Fruit fly (Drosophila melanogaster) whole organism, embryonic: ENCODE measurements around the gene CG12177.

Source experiments
- Abd-B ChIP-seq: fragments of 200-800 bp; sonication (Bioruptor generic); optimal IDR thresholded peaks from 2 replicates; lab custom pipeline; 2018; ENCODE audit warnings: missing biosample characterization, mild to moderate bottlenecking, missing genetic modification characterization, moderate library complexity
- Aef1 ChIP-seq: fragments of 200-800 bp; sonication (Bioruptor generic); IDR thresholded peaks from 3 replicates; pipeline ENCODE4 v1.3.6; 2022; ENCODE audit warnings: missing biosample characterization, missing genetic modification characterization
- CG13624 ChIP-seq: fragments of 200-800 bp; sonication (Bioruptor generic); optimal IDR thresholded peaks from 2 replicates; lab custom pipeline; 2016; ENCODE audit warnings: missing biosample characterization, missing genetic modification characterization
- CG15479 ChIP-seq: fragments of 200-800 bp; sonication (Bioruptor generic); optimal IDR thresholded peaks from 3 replicates; lab custom pipeline; 2019; ENCODE audit warnings: missing biosample characterization, mild to moderate bottlenecking, missing genetic modification characterization, moderate library complexity
- CG16779 ChIP-seq: fragments of 200-800 bp; sonication (Bioruptor generic); IDR thresholded peaks from 2 replicates; pipeline ENCODE4 v1.3.6; 2022; ENCODE audit warnings: missing biosample characterization, missing genetic modification characterization
- CG17359 ChIP-seq: fragments of 200-800 bp; sonication (Bioruptor generic); optimal IDR thresholded peaks from 3 replicates; lab custom pipeline; 2018; ENCODE audit warnings: missing biosample characterization, mild to moderate bottlenecking, missing genetic modification characterization, moderate library complexity
- CG17568 ChIP-seq: fragments of 200-800 bp; sonication (Bioruptor generic); optimal IDR thresholded peaks from 2 replicates; lab custom pipeline; 2018; ENCODE audit warnings: missing biosample characterization, mild to moderate bottlenecking, missing genetic modification characterization, moderate library complexity
- CG2129 ChIP-seq: fragments of 200-800 bp; sonication (Bioruptor generic); IDR thresholded peaks from 2 replicates; pipeline ENCODE4 v1.3.6; 2022; ENCODE audit warnings: missing biosample characterization, missing genetic modification characterization; ENCODE audit not compliant: partially characterized antibody
- CG2199 ChIP-seq: fragments of 200-800 bp; sonication (Bioruptor generic); IDR thresholded peaks from 3 replicates; pipeline ENCODE4 v1.3.6; 2022; ENCODE audit warnings: missing biosample characterization, missing genetic modification characterization
- CG31365 ChIP-seq: fragments of 200-800 bp; sonication (Bioruptor generic); optimal IDR thresholded peaks from 2 replicates; lab custom pipeline; 2018; ENCODE audit warnings: missing biosample characterization, mild to moderate bottlenecking, missing genetic modification characterization
- CG31441 ChIP-seq: fragments of 200-800 bp; sonication (Bioruptor generic); IDR thresholded peaks from 2 replicates; pipeline ENCODE4 v1.3.6; 2022; ENCODE audit warnings: missing biosample characterization, missing genetic modification characterization
- CG4282 ChIP-seq: fragments of 200-800 bp; sonication (Bioruptor generic); optimal IDR thresholded peaks from 2 replicates; lab custom pipeline; 2016; ENCODE audit warnings: missing biosample characterization, missing genetic modification characterization
- CG6272 ChIP-seq: fragments of 200-800 bp; sonication (Bioruptor generic); IDR thresholded peaks from 2 replicates; pipeline ENCODE4 v1.3.6; 2022; ENCODE audit warnings: missing biosample characterization, missing genetic modification characterization
- CG7357 ChIP-seq: fragments of 200-800 bp; sonication (Bioruptor generic); IDR thresholded peaks from 3 replicates; pipeline ENCODE4 v1.3.6; 2022; ENCODE audit warnings: missing biosample characterization, missing genetic modification characterization
- CG8089 ChIP-seq: fragments of 200-800 bp; sonication (Bioruptor generic); optimal IDR thresholded peaks from 3 replicates; lab custom pipeline; 2016; ENCODE audit warnings: missing biosample characterization, missing genetic modification characterization
- CG8944 ChIP-seq: fragments of 200-800 bp; sonication (Bioruptor generic); optimal IDR thresholded peaks from 3 replicates; lab custom pipeline; 2016; ENCODE audit warnings: missing biosample characterization, missing genetic modification characterization
- CG9932 ChIP-seq: fragments of 200-800 bp; sonication (Bioruptor generic); IDR thresholded peaks from 2 replicates; pipeline ENCODE4 v1.3.6; 2022; ENCODE audit warnings: missing biosample characterization, missing genetic modification characterization
- CTCF ChIP-seq: fragments of 200-800 bp; sonication (Bioruptor generic); optimal IDR thresholded peaks from 2 replicates; lab custom pipeline; 2017; ENCODE audit warnings: missing biosample characterization, mild to moderate bottlenecking, missing genetic modification characterization, moderate library complexity
- Doc2 ChIP-seq: fragments of 200-800 bp; sonication (Bioruptor generic); IDR thresholded peaks from 2 replicates; pipeline ENCODE4 v1.3.6; 2022; ENCODE audit warnings: missing biosample characterization, missing genetic modification characterization
- Dp ChIP-seq: fragments of 200-800 bp; sonication (Bioruptor generic); optimal IDR thresholded peaks from 2 replicates; lab custom pipeline; 2018; ENCODE audit warnings: missing biosample characterization, mild to moderate bottlenecking, missing genetic modification characterization, moderate library complexity
- E2f2 ChIP-seq: fragments of 200-800 bp; sonication (Bioruptor generic); IDR thresholded peaks from 2 replicates; pipeline ENCODE4 v1.3.6; 2022; ENCODE audit warnings: missing biosample characterization, missing genetic modification characterization
- Hr39 ChIP-seq: fragments of >200 bp; optimal IDR thresholded peaks from 2 replicates; lab custom pipeline; 2017
- Jarid2 ChIP-seq: fragments of 200-800 bp; sonication (Bioruptor generic); optimal IDR thresholded peaks from 3 replicates; lab custom pipeline; 2017; ENCODE audit warnings: mild to moderate bottlenecking, missing biosample characterization, missing genetic modification reagents, missing genetic modification characterization
- Mad ChIP-seq: fragments of 200-800 bp; sonication (Bioruptor generic); optimal IDR thresholded peaks from 2 replicates; lab custom pipeline; 2016; ENCODE audit warnings: missing biosample characterization, missing genetic modification characterization
- Meics ChIP-seq: fragments of 200-800 bp; sonication (Bioruptor generic); optimal IDR thresholded peaks from 2 replicates; lab custom pipeline; 2017; ENCODE audit warnings: missing biosample characterization, mild to moderate bottlenecking, missing genetic modification characterization
- Mrtf ChIP-seq: fragments of 200-800 bp; sonication (Bioruptor generic); IDR thresholded peaks from 3 replicates; pipeline ENCODE4 v1.3.6; 2022; ENCODE audit warnings: missing biosample characterization, missing genetic modification characterization
- NK7.1 ChIP-seq: fragments of 200-800 bp; sonication (Bioruptor generic); optimal IDR thresholded peaks from 3 replicates; lab custom pipeline; 2016; ENCODE audit warnings: missing biosample characterization, missing genetic modification characterization
- Nf-YA ChIP-seq: fragments of 200-800 bp; sonication (Bioruptor generic); IDR thresholded peaks from 2 replicates; pipeline ENCODE4 v1.3.6; 2022; ENCODE audit warnings: missing biosample characterization, missing genetic modification characterization
- Nf-YB ChIP-seq: fragments of 200-800 bp; sonication (Bioruptor generic); optimal IDR thresholded peaks from 3 replicates; lab custom pipeline; 2019; ENCODE audit warnings: missing biosample characterization, mild to moderate bottlenecking, missing genetic modification characterization, moderate library complexity
- Pdp1 ChIP-seq, 2 experiments: fragments of 200-800 bp; sonication (Bioruptor generic); optimal IDR thresholded peaks; 3 replicates each; lab custom pipeline; 2016; ENCODE audit warnings: missing biosample characterization in 2 of 2, missing genetic modification characterization in 2 of 2, mild to moderate bottlenecking in 1 of 2, moderate library complexity in 1 of 2
- Six4 ChIP-seq: fragments of 200-800 bp; sonication (Bioruptor generic); optimal IDR thresholded peaks from 2 replicates; lab custom pipeline; 2016; ENCODE audit warnings: missing biosample characterization, missing genetic modification characterization
- Sox100B ChIP-seq: fragments of 200-800 bp; sonication (Bioruptor generic); optimal IDR thresholded peaks from 3 replicates; lab custom pipeline; 2018; ENCODE audit warnings: missing biosample characterization, mild to moderate bottlenecking, missing genetic modification characterization
- Stat92E ChIP-seq, 3 experiments: fragments of >200 bp in 2 of 3; fragments of 200-800 bp in 1 of 3; sonication (Bioruptor generic) in 1 of 3; optimal IDR thresholded peaks; 2 replicates each; lab custom pipeline; 2017 to 2019; ENCODE audit warnings: missing biosample characterization in 3 of 3, missing genetic modification characterization in 3 of 3, mild to moderate bottlenecking in 1 of 3, moderate library complexity in 1 of 3
- Usf ChIP-seq: fragments of 200-800 bp; sonication (Bioruptor generic); optimal IDR thresholded peaks from 2 replicates; lab custom pipeline; 2017; ENCODE audit warnings: missing genotype, missing biosample characterization, missing genetic modification characterization
- Xbp1 ChIP-seq: fragments of 200-800 bp; sonication (Bioruptor generic); optimal IDR thresholded peaks from 3 replicates; lab custom pipeline; 2016; ENCODE audit warnings: missing biosample characterization, mild to moderate bottlenecking, missing genetic modification characterization
- abd-A ChIP-seq: fragments of 200-800 bp; sonication (Bioruptor generic); optimal IDR thresholded peaks from 3 replicates; lab custom pipeline; 2019; ENCODE audit warnings: missing biosample characterization, mild to moderate bottlenecking, missing genetic modification characterization, moderate library complexity
- dati ChIP-seq: fragments of 200-800 bp; sonication (Bioruptor generic); IDR thresholded peaks from 2 replicates; pipeline ENCODE4 v1.3.6; 2022; ENCODE audit warnings: missing biosample characterization, missing genetic modification characterization
- en ChIP-seq: fragments of 200-800 bp; sonication (Bioruptor generic); optimal IDR thresholded peaks from 2 replicates; lab custom pipeline; 2016; ENCODE audit warnings: missing biosample characterization, missing genetic modification characterization
- ewg ChIP-seq: fragments of 200-800 bp; sonication (Bioruptor generic); optimal IDR thresholded peaks from 3 replicates; lab custom pipeline; 2017; ENCODE audit warnings: mild to moderate bottlenecking, missing biosample characterization, missing genetic modification reagents, missing genetic modification characterization
- fd3F ChIP-seq: fragments of 200-800 bp; sonication (Bioruptor generic); optimal IDR thresholded peaks from 2 replicates; lab custom pipeline; 2018; ENCODE audit warnings: missing biosample characterization, mild to moderate bottlenecking, missing genetic modification characterization, moderate library complexity
- ftz-f1 ChIP-seq: fragments of 200-800 bp; sonication (Bioruptor generic); optimal IDR thresholded peaks from 2 replicates; lab custom pipeline; 2016; ENCODE audit warnings: missing biosample characterization, missing genetic modification characterization
- gcm ChIP-seq: fragments of 200-800 bp; sonication (Bioruptor generic); optimal IDR thresholded peaks from 2 replicates; lab custom pipeline; 2019; ENCODE audit warnings: missing biosample characterization, mild to moderate bottlenecking, missing genetic modification characterization, moderate library complexity
- gsb-n ChIP-seq: fragments of 200-800 bp; sonication (Bioruptor generic); optimal IDR thresholded peaks from 3 replicates; lab custom pipeline; 2018; ENCODE audit warnings: missing biosample characterization, mild to moderate bottlenecking, missing genetic modification characterization
- h ChIP-seq: fragments of >200 bp; optimal IDR thresholded peaks from 2 replicates; lab custom pipeline; 2017
- inv ChIP-seq: fragments of 200-800 bp; sonication (Bioruptor generic); IDR thresholded peaks from 2 replicates; pipeline ENCODE4 v1.3.6; 2022; ENCODE audit warnings: missing biosample characterization, missing genetic modification characterization; ENCODE audit not compliant: partially characterized antibody
- onecut ChIP-seq: fragments of 200-800 bp; sonication (Bioruptor generic); IDR thresholded peaks from 2 replicates; pipeline ENCODE4 v1.3.6; 2022; ENCODE audit warnings: missing biosample characterization, missing genetic modification characterization
- otp ChIP-seq: fragments of 200-800 bp; sonication (Bioruptor generic); IDR thresholded peaks from 3 replicates; pipeline ENCODE4, ENCODE4 v1.3.6; 2022; ENCODE audit warnings: missing biosample characterization, missing genetic modification characterization
- pan ChIP-seq, 4 experiments: fragments of >200 bp in 3 of 4; fragments of 200-800 bp in 1 of 4; sonication (Bioruptor generic) in 1 of 4; optimal IDR thresholded peaks in 3 of 4; IDR thresholded peaks in 1 of 4; 2 replicates each; pipeline versions ENCODE4 v1.3.6 to Lab custom; 2017 to 2022; ENCODE audit warnings: missing biosample characterization in 2 of 4, missing genetic modification characterization in 2 of 4, mixed read lengths in 1 of 4
- sqz ChIP-seq: fragments of 200-800 bp; sonication (Bioruptor generic); optimal IDR thresholded peaks from 3 replicates; lab custom pipeline; 2018; ENCODE audit warnings: missing biosample characterization, mild to moderate bottlenecking, missing genetic modification characterization
- stc ChIP-seq: fragments of 200-800 bp; sonication (Bioruptor generic); IDR thresholded peaks from 2 replicates; pipeline ENCODE4 v1.3.6; 2022; ENCODE audit warnings: missing biosample characterization, missing genetic modification characterization
- tap ChIP-seq: fragments of 200-800 bp; optimal IDR thresholded peaks from 3 replicates; lab custom pipeline; 2019; ENCODE audit warnings: missing biosample characterization, mild to moderate bottlenecking, missing genetic modification characterization, moderate library complexity
- tin ChIP-seq: fragments of 200-800 bp; sonication (Bioruptor generic); optimal IDR thresholded peaks from 3 replicates; lab custom pipeline; 2016; ENCODE audit warnings: missing biosample characterization, missing genetic modification characterization
- ttk ChIP-seq: fragments of 200-800 bp; sonication (Bioruptor generic); IDR thresholded peaks from 2 replicates; pipeline ENCODE4 v2.1.2; 2022; ENCODE audit warnings: missing biosample characterization, missing genetic modification characterization

Gene CG12177

DNA sequence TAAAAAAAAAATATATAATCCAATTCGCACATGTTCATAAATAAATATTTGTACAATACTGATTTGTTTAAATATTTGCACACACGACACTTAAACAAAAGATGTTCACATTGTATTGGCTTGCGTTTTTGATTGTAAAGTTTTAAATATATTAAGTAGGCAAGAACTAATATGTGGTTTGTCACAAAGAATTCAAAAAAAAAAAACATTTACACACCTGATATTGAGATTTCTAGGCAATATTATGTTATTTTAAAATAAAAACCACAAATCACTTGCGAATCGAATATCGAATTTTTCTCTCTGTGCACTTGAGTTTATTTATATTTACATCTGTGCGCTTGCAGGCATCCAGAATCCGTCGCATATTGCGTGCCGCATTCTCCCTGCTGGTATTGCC is 735 bp downstream of the CG12177 start (continued):
- TF ChIP-seq fd3F (no peak), CG31365 (tag; lab: Kevin White, UChicago) (no peak), CG31441 (peak; percentile 61), CG8944 (GFP tag; lab: Kevin White, UChicago) (no peak), inv (GFP tag; lab: Robert Waterston, UW) (no peak), h (lab: Kevin White, UChicago) (no peak), Jarid2 (no peak), stc (no peak), CG2129 (GFP tag; lab: Robert Waterston, UW) (no peak), Pdp1 (GFP tag; optimal IDR thresholded peaks at IDR 0.05; lab: Kevin White, UChicago) (no peak), CTCF (GFP tag; lab: Kevin White, UChicago) (no peak), otp (GFP tag; lab: Robert Waterston, UW) (no peak), ftz-f1 (GFP tag; lab: Kevin White, UChicago) (no peak), Usf (GFP tag; lab: Kevin White, UChicago) (no peak), CG2199 (GFP tag; lab: Robert Waterston, UW) (no peak), Nf-YA (GFP tag; lab: Robert Waterston, UW) (no peak), Meics (GFP tag; lab: Kevin White, UChicago) (peak; percentile 19), pan (optimal IDR thresholded peaks at IDR 0.05; lab: Kevin White, UChicago) (no peak), pan (GFP tag; optimal IDR thresholded peaks at IDR 0.05 in 1 of 2, IDR thresholded peaks at IDR 0.05 in 1 of 2) (no peak), sqz (no peak), Sox100B (peak; percentile 40), onecut (GFP tag; lab: Robert Waterston, UW) (no peak), en (GFP tag; lab: Kevin White, UChicago) (no peak), CG6272 (GFP tag; lab: Robert Waterston, UW) (no peak), abd-A (tag; lab: Kevin White, UChicago) (no peak), CG8089 (GFP tag; lab: Kevin White, UChicago) (no peak), CG7357 (GFP tag; lab: Robert Waterston, UW) (no peak), Doc2 (GFP tag; lab: Robert Waterston, UW) (no peak), Abd-B (no peak), CG17359 (tag; lab: Kevin White, UChicago) (peak; percentile 56), NK7.1 (GFP tag; lab: Kevin White, UChicago) (no peak), CG15479 (no peak), gcm (peak; percentile 26), tap (no peak), CG9932 (GFP tag; lab: Robert Waterston, UW) (no peak), Hr39 (lab: Kevin White, UChicago) (no peak), CG16779 (GFP tag; lab: Robert Waterston, UW) (no peak), gsb-n (no peak), CG13624 (GFP tag; lab: Kevin White, UChicago) (no peak), ewg (no peak), Aef1 (no peak), Xbp1 (GFP tag; lab: Kevin White, UChicago) (peak; percentile 15), tin (GFP tag; lab: Kevin White, UChicago) (no peak), CG4282 (GFP tag; lab: Kevin White, UChicago) (no peak), dati (no peak), Mad (GFP tag; lab: Kevin White, UChicago) (no peak), Six4 (no peak), CG17568 (GFP tag; lab: Kevin White, UChicago) (no peak), Dp (no peak), ttk (no peak), E2f2 (GFP tag; lab: Robert Waterston, UW) (no peak), Nf-YB (GFP tag; lab: Kevin White, UChicago) (no peak), Mrtf (GFP tag; lab: Robert Waterston, UW) (no peak), Stat92E (GFP tag; optimal IDR thresholded peaks at IDR 0.05; lab: Kevin White, UChicago) (no peak)
